Worm (Caenorhabditis elegans): Measurements from ENCODE around the gene F42A10.5.

F42A10.5 gene

DNA sequence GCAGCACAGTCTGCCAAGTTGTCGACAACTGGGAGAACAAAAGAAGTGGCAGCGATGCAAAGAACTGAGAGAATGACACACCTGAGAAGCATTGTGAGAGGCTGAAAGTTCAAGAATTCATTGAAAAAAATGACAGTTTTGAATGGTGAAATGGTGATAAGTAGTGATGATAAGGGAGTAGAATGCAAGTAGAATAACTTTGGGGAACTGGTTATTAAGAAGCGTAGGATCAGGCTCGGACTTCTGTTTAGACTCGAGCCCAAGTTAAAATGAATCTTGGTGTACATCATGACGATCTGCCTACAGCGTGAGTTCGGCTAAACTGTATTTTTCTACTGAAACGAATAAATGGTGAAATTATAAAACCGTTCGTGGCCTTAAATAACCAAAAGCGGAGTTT lies 5.3 kb upstream of the F42A10.5 start, which contains the start of gene F42A10.7:
Gene F42A10.7 (minus strand): TSS at position 101 of the 400 bp plus-strand sequence.
- no peak for TF ChIP-seq ceh-36 (tag; optimal IDR thresholded peaks at IDR 0.05)
- no peak for TF ChIP-seq tbx-37 (GFP tag; conservative IDR thresholded peaks at IDR 0.05)
- no peak for TF ChIP-seq tbx-11 (GFP tag; IDR thresholded peaks at IDR 0.05)

DNA sequence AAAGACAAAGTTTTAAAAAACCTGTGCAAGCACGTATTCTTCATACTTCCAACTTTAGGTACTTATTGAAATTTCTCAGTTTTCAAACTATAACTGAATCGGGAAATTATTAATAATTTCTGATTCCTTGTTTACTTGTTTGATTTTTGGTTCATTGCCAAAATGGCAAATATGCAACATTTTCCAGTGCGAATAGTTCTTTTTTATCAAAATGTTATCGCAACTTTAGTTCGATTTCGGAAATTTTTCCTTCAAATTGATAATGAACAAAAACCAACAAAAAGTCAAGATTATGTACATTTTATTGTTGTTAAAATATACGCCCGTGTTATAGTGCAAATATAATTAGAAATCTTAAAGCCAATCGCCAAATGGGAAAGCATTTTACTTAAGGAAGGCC lies 4.4 kb upstream of the F42A10.5 start:
- TF ChIP-seq tbx-11 (GFP tag; IDR thresholded peaks at IDR 0.05) (no peak), flt-1 (GFP tag; IDR thresholded peaks at IDR 0.05) (no peak), aly-1 (tag; optimal IDR thresholded peaks at IDR 0.05) (no peak), ceh-13 (GFP tag; optimal IDR thresholded peaks at IDR 0.05) (no peak), hmg-4 (GFP tag; optimal IDR thresholded peaks at IDR 0.05) (no peak), ets-7 (tag; optimal IDR thresholded peaks at IDR 0.05) (no peak), ceh-36 (tag; optimal IDR thresholded peaks at IDR 0.05) (no peak), hmbx-1 (tag; optimal IDR thresholded peaks at IDR 0.05) (no peak), sea-1 (GFP tag; conservative IDR thresholded peaks at IDR 0.05) (no peak), tra-4 (tag; optimal IDR thresholded peaks at IDR 0.05) (no peak), hnd-1 (tag; optimal IDR thresholded peaks at IDR 0.05) (no peak), F13C5.2 (tag; optimal IDR thresholded peaks at IDR 0.05) (no peak), scrt-1 (GFP tag; IDR thresholded peaks at IDR 0.05) (no peak), tbx-37 (GFP tag; conservative IDR thresholded peaks at IDR 0.05) (no peak), B0310.2 (tag; optimal IDR thresholded peaks at IDR 0.05) (no peak), ama-1 (optimal IDR thresholded peaks at IDR 0.05) (no peak), pes-1 (GFP tag; IDR thresholded peaks at IDR 0.05) (no peak)

DNA sequence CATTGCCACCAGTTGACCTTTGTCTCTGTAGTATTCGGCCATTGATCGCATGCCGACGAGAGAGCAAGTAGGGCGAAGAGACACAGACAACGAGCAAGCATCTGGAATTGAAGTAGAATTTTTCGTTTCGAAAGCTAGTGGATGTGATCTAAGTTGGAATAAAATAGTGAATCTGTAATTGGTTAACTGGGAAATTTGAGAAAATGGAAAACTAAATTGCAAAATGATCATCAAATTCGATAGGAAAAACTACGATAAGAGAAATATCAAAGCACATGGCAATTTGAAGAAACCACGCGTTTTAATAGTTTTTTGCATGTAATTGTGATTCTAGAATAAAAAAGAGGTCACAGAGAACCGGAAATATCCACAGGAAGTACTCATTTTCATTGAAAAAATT lies 3.5 kb upstream of the F42A10.5 start, which contains the start of gene F42A10.6:
Gene F42A10.6 (minus strand): TSS at position 101 of the 400 bp plus-strand sequence.
- TF ChIP-seq sea-1 (GFP tag; conservative IDR thresholded peaks at IDR 0.05) (no peak), tra-4 (tag; optimal IDR thresholded peaks at IDR 0.05) (no peak), ceh-13 (GFP tag; optimal IDR thresholded peaks at IDR 0.05) (no peak), ceh-36 (tag; optimal IDR thresholded peaks at IDR 0.05) (no peak), B0310.2 (tag; optimal IDR thresholded peaks at IDR 0.05) (no peak), ets-7 (tag; optimal IDR thresholded peaks at IDR 0.05) (no peak), flt-1 (GFP tag; IDR thresholded peaks at IDR 0.05) (no peak), pes-1 (GFP tag; IDR thresholded peaks at IDR 0.05) (no peak), aly-1 (tag; optimal IDR thresholded peaks at IDR 0.05) (no peak), hmg-4 (GFP tag; optimal IDR thresholded peaks at IDR 0.05) (no peak), tbx-11 (GFP tag; IDR thresholded peaks at IDR 0.05) (no peak), hmbx-1 (tag; optimal IDR thresholded peaks at IDR 0.05) (no peak)

DNA sequence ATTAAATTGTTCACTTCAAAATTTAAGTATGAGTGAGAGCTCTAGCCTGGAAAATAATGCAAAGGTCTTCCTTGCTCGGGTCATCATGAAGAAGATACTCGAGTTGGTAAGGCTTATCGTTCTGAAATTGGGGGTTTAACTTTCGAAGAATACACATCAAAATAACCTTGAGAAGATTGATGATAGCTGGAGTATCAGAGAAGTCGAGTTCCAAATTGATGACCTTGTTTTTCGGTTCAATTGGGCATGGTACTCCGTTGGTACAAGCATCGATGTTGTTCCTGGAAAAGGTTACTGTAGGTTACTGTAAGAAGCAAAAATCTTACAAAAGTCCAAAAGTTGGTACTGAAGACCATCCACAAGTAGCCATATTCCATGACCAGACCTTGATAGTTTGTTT lies 2.9 kb upstream of the F42A10.5 start:
- TF ChIP-seq sea-1 (GFP tag; conservative IDR thresholded peaks at IDR 0.05) (no peak), F13C5.2 (tag; optimal IDR thresholded peaks at IDR 0.05) (no peak), ceh-13 (GFP tag; optimal IDR thresholded peaks at IDR 0.05) (no peak)

DNA sequence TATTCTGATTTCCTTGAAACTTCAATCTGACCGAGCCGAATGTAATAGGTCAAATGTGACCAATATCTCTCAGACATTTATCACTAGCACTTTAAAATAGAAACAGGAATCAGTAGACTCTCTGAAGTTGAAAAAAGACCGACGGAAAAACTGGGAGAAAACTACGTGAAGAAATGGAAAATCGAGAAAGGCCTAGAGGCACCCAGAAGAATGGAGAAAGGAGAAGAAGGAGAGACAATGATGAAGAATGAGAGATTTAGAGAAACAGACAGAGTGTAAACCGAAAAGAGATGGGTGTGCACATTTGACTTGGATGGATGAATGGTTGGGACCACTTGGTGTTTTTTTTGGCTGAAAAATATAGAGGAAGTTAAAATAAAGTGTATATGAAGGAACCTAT lies 3.2 kb downstream of the F42A10.5 start:
- TF ChIP-seq aly-1 (tag; optimal IDR thresholded peaks at IDR 0.05) (no peak), B0310.2 (tag; optimal IDR thresholded peaks at IDR 0.05) (no peak), F13C5.2 (tag; optimal IDR thresholded peaks at IDR 0.05) (peak; percentile 12)

DNA sequence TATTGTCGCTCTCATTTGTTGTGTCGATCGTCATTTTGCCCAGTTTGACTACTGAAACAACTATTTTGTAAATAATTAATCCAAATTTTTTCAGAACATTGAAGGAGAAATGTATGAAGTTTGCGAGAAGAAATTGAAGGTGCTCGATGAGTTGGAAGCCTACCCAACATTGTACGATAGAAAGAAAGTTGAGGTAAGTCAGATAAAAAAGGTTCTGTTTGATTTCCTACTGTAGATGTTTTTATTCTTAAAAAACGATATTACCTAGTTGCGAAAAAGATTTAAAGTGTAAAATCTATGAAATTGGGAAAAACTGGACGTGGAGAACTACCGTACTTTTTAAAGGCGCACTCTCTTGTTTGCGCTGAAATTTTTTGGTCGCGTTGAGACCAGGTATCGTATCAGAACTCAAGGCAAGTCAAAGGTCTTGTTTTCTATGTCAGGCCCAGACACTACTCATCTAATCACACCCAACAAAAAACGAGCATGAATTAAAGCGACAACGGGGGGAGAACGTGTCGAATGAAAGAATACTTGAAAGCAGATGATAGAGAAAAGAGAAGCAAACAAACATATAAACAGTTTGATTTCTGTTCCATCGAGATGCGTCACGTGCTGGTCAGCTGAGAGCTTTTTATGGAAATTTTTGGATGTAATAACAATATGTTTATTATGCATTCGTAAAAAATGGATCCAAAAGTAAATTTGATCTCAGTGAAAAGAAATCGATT lies 4.6 kb downstream of the F42A10.5 start, which contains the start of gene efk-1:
Gene efk-1 (minus strand): TSS at position 51 of the 731 bp plus-strand sequence.
- TF ChIP-seq sea-1 (GFP tag; conservative IDR thresholded peaks at IDR 0.05), result no peak
- TF ChIP-seq flt-1 (GFP tag; IDR thresholded peaks at IDR 0.05), result no peak
- TF ChIP-seq pes-1 (GFP tag; IDR thresholded peaks at IDR 0.05), result no peak
- no peak for TF ChIP-seq tbx-37 (GFP tag; conservative IDR thresholded peaks at IDR 0.05)
- TF ChIP-seq ceh-36 (tag; optimal IDR thresholded peaks at IDR 0.05), result no peak
- no peak for TF ChIP-seq F13C5.2 (tag; optimal IDR thresholded peaks at IDR 0.05)
- TF ChIP-seq B0310.2 (tag; optimal IDR thresholded peaks at IDR 0.05), result no peak
- TF ChIP-seq ceh-13 (GFP tag; optimal IDR thresholded peaks at IDR 0.05), result no peak
- TF ChIP-seq hmg-4 (GFP tag; optimal IDR thresholded peaks at IDR 0.05), result no peak
- no peak for TF ChIP-seq hnd-1 (tag; optimal IDR thresholded peaks at IDR 0.05)
- no peak for TF ChIP-seq ets-7 (tag; optimal IDR thresholded peaks at IDR 0.05)
- TF ChIP-seq scrt-1 (GFP tag; IDR thresholded peaks at IDR 0.05), result no peak
- TF ChIP-seq tra-4 (tag; optimal IDR thresholded peaks at IDR 0.05), result no peak
- no peak for TF ChIP-seq hmbx-1 (tag; optimal IDR thresholded peaks at IDR 0.05)
- TF ChIP-seq ama-1 (optimal IDR thresholded peaks at IDR 0.05), result no peak
- no peak for TF ChIP-seq tbx-11 (GFP tag; IDR thresholded peaks at IDR 0.05)
- no peak for TF ChIP-seq aly-1 (tag; optimal IDR thresholded peaks at IDR 0.05)

DNA sequence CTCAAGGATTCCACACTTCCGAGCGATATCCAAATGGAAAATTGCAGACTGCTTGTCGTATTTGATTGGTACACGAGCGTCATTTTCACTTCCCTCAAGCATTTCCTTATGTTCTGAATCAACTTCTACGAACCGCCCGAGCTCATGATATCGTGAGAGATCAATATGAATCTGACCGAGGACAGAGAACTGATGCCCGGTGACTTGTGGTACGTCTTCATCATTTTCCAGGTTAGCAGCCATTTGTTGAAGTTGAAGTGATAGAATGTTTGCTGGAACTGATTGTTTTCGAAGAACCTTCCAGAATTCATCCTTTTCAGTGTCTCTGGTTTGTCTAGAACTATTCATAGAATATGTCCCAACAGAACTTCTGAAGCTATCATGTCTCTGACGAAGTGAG lies 6.6 kb downstream of the F42A10.5 start:
- TF ChIP-seq hmbx-1 (tag; optimal IDR thresholded peaks at IDR 0.05) (no peak), flt-1 (GFP tag; IDR thresholded peaks at IDR 0.05) (no peak), hmg-4 (GFP tag; optimal IDR thresholded peaks at IDR 0.05) (no peak), sea-1 (GFP tag; conservative IDR thresholded peaks at IDR 0.05) (no peak), B0310.2 (tag; optimal IDR thresholded peaks at IDR 0.05) (no peak), hnd-1 (tag; optimal IDR thresholded peaks at IDR 0.05) (no peak), ama-1 (optimal IDR thresholded peaks at IDR 0.05) (no peak), ceh-36 (tag; optimal IDR thresholded peaks at IDR 0.05) (no peak), tra-4 (tag; optimal IDR thresholded peaks at IDR 0.05) (no peak), ceh-13 (GFP tag; optimal IDR thresholded peaks at IDR 0.05) (no peak), aly-1 (tag; optimal IDR thresholded peaks at IDR 0.05) (no peak), ets-7 (tag; optimal IDR thresholded peaks at IDR 0.05) (no peak)

DNA sequence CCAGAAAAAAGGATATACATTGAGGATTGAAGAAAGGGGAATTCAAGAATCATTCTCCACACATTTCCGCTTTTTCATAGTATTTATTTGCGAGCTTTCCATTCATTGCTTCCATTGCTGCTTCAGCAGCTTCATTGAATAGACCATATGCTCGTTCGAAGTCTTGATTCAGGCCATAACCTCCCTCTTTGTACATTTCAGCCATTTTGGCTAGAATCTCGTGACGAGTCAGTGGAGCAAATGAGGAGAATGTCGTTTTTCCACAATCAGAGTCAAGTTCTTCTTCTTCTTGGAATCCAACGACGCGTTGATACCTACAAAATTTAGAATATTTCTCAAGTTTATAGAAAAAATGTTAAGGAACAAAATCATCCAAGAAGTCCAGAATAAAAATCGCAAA lies 8.0 kb downstream of the F42A10.5 start:
- TF ChIP-seq pes-1 (GFP tag; IDR thresholded peaks at IDR 0.05) (no peak), sea-1 (GFP tag; conservative IDR thresholded peaks at IDR 0.05) (no peak), aly-1 (tag; optimal IDR thresholded peaks at IDR 0.05) (no peak), hnd-1 (tag; optimal IDR thresholded peaks at IDR 0.05) (no peak), flt-1 (GFP tag; IDR thresholded peaks at IDR 0.05) (no peak), ceh-13 (GFP tag; optimal IDR thresholded peaks at IDR 0.05) (no peak), ceh-36 (tag; optimal IDR thresholded peaks at IDR 0.05) (no peak), tra-4 (tag; optimal IDR thresholded peaks at IDR 0.05) (no peak), F13C5.2 (tag; optimal IDR thresholded peaks at IDR 0.05) (no peak), tbx-11 (GFP tag; IDR thresholded peaks at IDR 0.05) (no peak), ets-7 (tag; optimal IDR thresholded peaks at IDR 0.05) (no peak), hmbx-1 (tag; optimal IDR thresholded peaks at IDR 0.05) (no peak), hmg-4 (GFP tag; optimal IDR thresholded peaks at IDR 0.05) (no peak), scrt-1 (GFP tag; IDR thresholded peaks at IDR 0.05) (no peak), tbx-37 (GFP tag; conservative IDR thresholded peaks at IDR 0.05) (no peak), ama-1 (optimal IDR thresholded peaks at IDR 0.05) (no peak), B0310.2 (tag; optimal IDR thresholded peaks at IDR 0.05) (no peak)

All from whole organism, early embryonic.